Worm (Caenorhabditis elegans): ENCODE results near the gene Y62H9A.11.

ce11 chrX:11916705-11917104 is 9.5 kb upstream of the Y62H9A.11 start, which contains the start of gene Y62H9A.13:
- TF ChIP-seq snpc-4 (tag; optimal IDR thresholded peaks at IDR 0.05): no peak
- TF ChIP-seq zag-1 (tag; optimal IDR thresholded peaks at IDR 0.05): no peak
- TF ChIP-seq skn-1 (tag; optimal IDR thresholded peaks at IDR 0.05): no peak
- TF ChIP-seq lin-13 (GFP tag; optimal IDR thresholded peaks at IDR 0.05): no peak
- TF ChIP-seq nhr-77 (tag; optimal IDR thresholded peaks at IDR 0.05): no peak
- TF ChIP-seq nhr-12 (tag; optimal IDR thresholded peaks at IDR 0.05): no peak
- TF ChIP-seq ceh-82 (tag; optimal IDR thresholded peaks at IDR 0.05): no peak
- TF ChIP-seq blmp-1 (tag; optimal IDR thresholded peaks at IDR 0.05; ENCODE audit: insufficient read depth): no peak
- TF ChIP-seq unc-62 (GFP tag; optimal IDR thresholded peaks at IDR 0.05): no peak
- no peak for TF ChIP-seq nhr-11 (tag; optimal IDR thresholded peaks at IDR 0.05)
- no peak for TF ChIP-seq ztf-11 (tag; optimal IDR thresholded peaks at IDR 0.05)
- TF ChIP-seq lin-39 (tag; optimal IDR thresholded peaks at IDR 0.05): no peak
- TF ChIP-seq nhr-21 (tag; optimal IDR thresholded peaks at IDR 0.05): no peak

Measured in whole organism, L2 larva.